Worm (Caenorhabditis elegans) whole organism, L1 larva: ENCODE results near the gene K11H12.9.

Experiments used
- F16B12.6 ChIP-seq: fragments of 150-350 bp; optimal IDR thresholded peaks from 2 replicates; lab custom pipeline; 2014; ENCODE audit warnings: missing biosample characterization, missing genetic modification characterization
- Y116A8C.19 ChIP-seq: sonication (generic microtip); optimal IDR thresholded peaks from 2 replicates; lab custom pipeline; 2016; ENCODE audit warnings: missing compliant biosample characterization, missing genetic modification characterization, borderline replicate concordance
- alr-1 ChIP-seq: fragments of 200-800 bp; sonication (Bioruptor generic); optimal IDR thresholded peaks from 2 replicates; lab custom pipeline; 2018; ENCODE audit warnings: borderline replicate concordance, mild to moderate bottlenecking, missing genetic modification characterization, missing compliant biosample characterization
- ama-1 ChIP-seq: fragments of 150-350 bp; optimal IDR thresholded peaks from 2 replicates; lab custom pipeline; 2014
- ceh-63 ChIP-seq: fragments of 200-800 bp; sonication (Bioruptor generic); optimal IDR thresholded peaks from 2 replicates; lab custom pipeline; 2018; ENCODE audit warnings: mild to moderate bottlenecking, missing genetic modification characterization, missing compliant biosample characterization
- ceh-8 ChIP-seq: fragments of 200-800 bp; sonication (Bioruptor generic); optimal IDR thresholded peaks from 2 replicates; lab custom pipeline; 2018; ENCODE audit warnings: mild to moderate bottlenecking, missing genetic modification characterization, moderate library complexity, missing compliant biosample characterization
- ceh-82 ChIP-seq, 3 experiments: fragments of 150-350 bp in 1 of 3; sonication (generic microtip) in 2 of 3; optimal IDR thresholded peaks; 2 replicates each; lab custom pipeline; 2014 to 2017; ENCODE audit warnings: missing biosample characterization in 3 of 3, missing genetic modification characterization in 3 of 3
- ceh-88 ChIP-seq: fragments of 200-800 bp; sonication (Bioruptor generic); IDR thresholded peaks from 2 replicates; pipeline ENCODE4 v1.3.6; 2022; ENCODE audit warnings: missing genetic modification characterization, missing compliant biosample characterization
- ces-1 ChIP-seq: fragments of 150-350 bp; optimal IDR thresholded peaks from 2 replicates; lab custom pipeline; 2014; ENCODE audit warnings: missing biosample characterization, missing genetic modification reagents, missing genetic modification characterization
- dpl-1 ChIP-seq, 3 experiments: fragments of 150-350 bp in 2 of 3; sonication (generic microtip) in 1 of 3; optimal IDR thresholded peaks; 2 replicates each; lab custom pipeline; 2014 to 2017; ENCODE audit warnings: missing biosample characterization in 3 of 3, missing genetic modification characterization in 3 of 3, missing genetic modification reagents in 3 of 3
- dsc-1 ChIP-seq: sonication (generic microtip); optimal IDR thresholded peaks from 2 replicates; lab custom pipeline; 2016; ENCODE audit warnings: mild to moderate bottlenecking, missing genetic modification characterization, missing compliant biosample characterization
- efl-1 ChIP-seq, 4 experiments: fragments of 150-350 bp; optimal IDR thresholded peaks in 3 of 4; peaks in 1 of 4; 1 replicate in 1 of 4; 2 replicates in 3 of 4; lab custom pipeline; 2014; ENCODE audit warnings: missing biosample characterization in 2 of 4, missing genetic modification characterization in 2 of 4, missing genetic modification reagents in 2 of 4
- efl-3 ChIP-seq: fragments of 200-800 bp; sonication (Bioruptor generic); optimal IDR thresholded peaks from 2 replicates; lab custom pipeline; 2018; ENCODE audit warnings: mild to moderate bottlenecking, missing genetic modification characterization, missing compliant biosample characterization
- egl-27 ChIP-seq, 2 experiments: fragments of 150-350 bp in 1 of 2; sonication (generic microtip); optimal IDR thresholded peaks; 3 replicates each; lab custom pipeline; 2017 to 2018; ENCODE audit warnings: missing biosample characterization in 2 of 2, missing genetic modification characterization in 2 of 2, missing genetic modification reagents in 2 of 2
- elt-2 ChIP-seq: sonication (generic microtip); optimal IDR thresholded peaks from 2 replicates; lab custom pipeline; 2016; ENCODE audit warnings: missing genetic modification characterization, mild to moderate bottlenecking, inconsistent platforms, missing compliant biosample characterization, missing genetic modification reagents
- fkh-10 ChIP-seq: sonication (generic microtip); optimal IDR thresholded peaks from 2 replicates; lab custom pipeline; 2017; ENCODE audit warnings: missing biosample characterization, missing genetic modification reagents, missing genetic modification characterization
- fos-1 ChIP-seq: fragments of 150-350 bp; optimal IDR thresholded peaks from 2 replicates; lab custom pipeline; 2014; ENCODE audit warnings: missing biosample characterization, missing genetic modification characterization
- grh-1 ChIP-seq: fragments of 200-800 bp; sonication (Bioruptor generic); IDR thresholded peaks from 2 replicates; pipeline ENCODE4 v1.3.6; 2022; ENCODE audit warnings: missing genetic modification reagents, missing genetic modification characterization, missing compliant biosample characterization
- hpl-2 ChIP-seq: fragments of 150-350 bp; optimal IDR thresholded peaks from 2 replicates; lab custom pipeline; 2014; ENCODE audit warnings: missing biosample characterization, missing genetic modification reagents, missing genetic modification characterization
- irx-1 ChIP-seq: sonication (generic microtip); optimal IDR thresholded peaks from 2 replicates; lab custom pipeline; 2016; ENCODE audit warnings: missing genetic modification characterization, missing compliant biosample characterization
- lin-13 ChIP-seq: fragments of 150-350 bp; optimal IDR thresholded peaks from 2 replicates; lab custom pipeline; 2014; ENCODE audit warnings: missing biosample characterization, missing genetic modification reagents, missing genetic modification characterization
- lin-14 ChIP-seq: fragments of 200-800 bp; sonication (Bioruptor generic); optimal IDR thresholded peaks from 2 replicates; lab custom pipeline; 2018; ENCODE audit warnings: mild to moderate bottlenecking, missing genetic modification characterization, moderate library complexity, missing compliant biosample characterization
- lin-39 ChIP-seq: fragments of 150-350 bp; optimal IDR thresholded peaks from 2 replicates; lab custom pipeline; 2014; ENCODE audit warnings: missing biosample characterization, missing genetic modification reagents, missing genetic modification characterization
- lir-3 ChIP-seq: sonication (generic microtip); optimal IDR thresholded peaks from 2 replicates; lab custom pipeline; 2016; ENCODE audit warnings: mild to moderate bottlenecking, missing genetic modification characterization, moderate library complexity, missing compliant biosample characterization; ENCODE audit not compliant: poor library complexity
- nhr-11 ChIP-seq: fragments of 150-350 bp; optimal IDR thresholded peaks from 2 replicates; lab custom pipeline; 2014; ENCODE audit warnings: missing biosample characterization, missing genetic modification characterization
- nhr-12 ChIP-seq: sonication (generic microtip); optimal IDR thresholded peaks from 2 replicates; lab custom pipeline; 2017; ENCODE audit warnings: missing biosample characterization, missing genetic modification characterization
- nhr-237 ChIP-seq: fragments of 150-350 bp; optimal IDR thresholded peaks from 2 replicates; lab custom pipeline; 2014; ENCODE audit warnings: missing biosample characterization, missing genetic modification characterization
- nhr-28 ChIP-seq: fragments of 150-350 bp; optimal IDR thresholded peaks from 2 replicates; lab custom pipeline; 2014; ENCODE audit warnings: missing biosample characterization, missing genetic modification characterization
- nhr-47 ChIP-seq: sonication (generic microtip); optimal IDR thresholded peaks from 2 replicates; lab custom pipeline; 2016; ENCODE audit warnings: mild to moderate bottlenecking, missing genetic modification characterization, moderate library complexity, missing compliant biosample characterization
- nhr-71 ChIP-seq: sonication (generic microtip); optimal IDR thresholded peaks from 2 replicates; lab custom pipeline; 2016; ENCODE audit warnings: mild to moderate bottlenecking, missing genetic modification characterization, moderate library complexity, missing compliant biosample characterization
- nhr-76 ChIP-seq: sonication (generic microtip); optimal IDR thresholded peaks from 2 replicates; lab custom pipeline; 2017; ENCODE audit warnings: missing biosample characterization, missing genetic modification characterization
- nhr-84 ChIP-seq: sonication (generic microtip); optimal IDR thresholded peaks from 2 replicates; lab custom pipeline; 2017; ENCODE audit warnings: missing biosample characterization, missing genetic modification characterization
- nhr-85 ChIP-seq: sonication (generic microtip); peaks from one replicate; lab custom pipeline; 2016; ENCODE audit warnings: missing genetic modification characterization, inconsistent platforms, missing compliant biosample characterization
- nhr-90 ChIP-seq: sonication (generic microtip); optimal IDR thresholded peaks from 2 replicates; lab custom pipeline; 2016; ENCODE audit warnings: mild to moderate bottlenecking, missing genetic modification characterization, missing compliant biosample characterization; ENCODE audit not compliant: poor library complexity
- pax-3 ChIP-seq: fragments of 200-800 bp; sonication (Bioruptor generic); optimal IDR thresholded peaks from 2 replicates; lab custom pipeline; 2018; ENCODE audit warnings: mild to moderate bottlenecking, missing genetic modification characterization, moderate library complexity, missing compliant biosample characterization
- pqm-1 ChIP-seq: sonication (generic microtip); optimal IDR thresholded peaks from 3 replicates; lab custom pipeline; 2017; ENCODE audit warnings: missing biosample characterization, missing genetic modification characterization
- snpc-4 ChIP-seq: fragments of 150-350 bp; optimal IDR thresholded peaks from 2 replicates; lab custom pipeline; 2014; ENCODE audit warnings: missing biosample characterization, missing genetic modification characterization
- sptf-1 ChIP-seq: fragments of 150-350 bp; optimal IDR thresholded peaks from 2 replicates; lab custom pipeline; 2014; ENCODE audit warnings: missing biosample characterization, missing genetic modification characterization
- tlp-1 ChIP-seq: fragments of 150-350 bp; optimal IDR thresholded peaks from 2 replicates; lab custom pipeline; 2014; ENCODE audit warnings: missing biosample characterization, missing genetic modification characterization
- unc-130 ChIP-seq: fragments of 150-350 bp; optimal IDR thresholded peaks from 2 replicates; lab custom pipeline; 2017; ENCODE audit warnings: missing biosample characterization, missing genetic modification characterization, inconsistent platforms
- unc-86 ChIP-seq: sonication (generic microtip); optimal IDR thresholded peaks from 2 replicates; lab custom pipeline; 2016; ENCODE audit warnings: missing genetic modification characterization, missing compliant biosample characterization
- unc-98 ChIP-seq: fragments of 200-800 bp; sonication (Bioruptor generic); IDR thresholded peaks from 2 replicates; pipeline ENCODE4 v1.3.6; 2022; ENCODE audit warnings: missing genetic modification characterization, missing compliant biosample characterization
- xbp-1 ChIP-seq: sonication (generic microtip); optimal IDR thresholded peaks from 2 replicates; lab custom pipeline; 2016; ENCODE audit warnings: missing genetic modification characterization, missing compliant biosample characterization
- zip-4 ChIP-seq: fragments of 200-800 bp; sonication (Bioruptor generic); optimal IDR thresholded peaks from 2 replicates; lab custom pipeline; 2018; ENCODE audit warnings: mild to moderate bottlenecking, missing genetic modification characterization, moderate library complexity, missing compliant biosample characterization
- ztf-4 ChIP-seq: fragments of 150-350 bp; optimal IDR thresholded peaks from 2 replicates; lab custom pipeline; 2014; ENCODE audit warnings: missing biosample characterization, missing genetic modification characterization

The K11H12.9 gene

DNA sequence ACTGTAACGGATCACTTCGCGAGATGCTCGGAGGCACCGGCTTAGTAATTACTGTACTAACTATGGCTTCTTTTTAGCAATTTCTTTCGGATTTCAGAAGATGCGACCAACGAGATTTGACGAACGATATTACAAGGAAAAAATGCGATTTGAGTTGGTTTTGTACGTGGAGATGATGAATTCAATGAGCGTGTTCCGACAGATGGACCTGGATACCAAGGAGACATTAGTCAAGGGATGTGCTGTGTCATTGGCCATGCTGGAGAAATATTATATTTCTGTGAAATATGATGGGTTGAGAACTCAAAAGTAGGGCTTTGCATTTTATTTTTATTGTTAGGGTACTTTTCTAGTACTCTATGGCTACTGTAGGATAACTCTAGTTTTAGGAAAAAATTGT is 18.9 kb upstream of the K11H12.9 start:
- TF ChIP-seq fkh-10 (GFP tag; lab: Kevin White, UChicago) (no peak), elt-2 (tag; lab: Kevin White, UChicago) (no peak), fos-1 (tag; lab: Kevin White, UChicago) (no peak), ceh-88 (GFP tag; lab: Robert Waterston, UW) (no peak), pqm-1 (tag; lab: Kevin White, UChicago) (no peak), lin-13 (GFP tag; lab: Kevin White, UChicago) (no peak), ama-1 (lab: Kevin White, UChicago) (no peak), nhr-85 (tag; lab: Kevin White, UChicago) (no peak), unc-86 (tag; lab: Kevin White, UChicago) (no peak), nhr-11 (tag; lab: Kevin White, UChicago) (no peak), ces-1 (no peak)

- TF ChIP-seq nhr-28 (no peak), tlp-1 (tag; lab: Kevin White, UChicago) (no peak), nhr-237 (tag; lab: Kevin White, UChicago) (no peak), pax-3 (no peak), nhr-71 (tag; lab: Kevin White, UChicago) (no peak), grh-1 (GFP tag; lab: Robert Waterston, UW) (no peak), nhr-85 (tag; lab: Kevin White, UChicago) (peak; percentile 29), lir-3 (tag; lab: Kevin White, UChicago) (no peak)
- TF ChIP-seq, all 84 proteins: peak for 1
These were observed 17.6 kb upstream of the K11H12.9 start for ce11 chrIV:631869-632268.

DNA sequence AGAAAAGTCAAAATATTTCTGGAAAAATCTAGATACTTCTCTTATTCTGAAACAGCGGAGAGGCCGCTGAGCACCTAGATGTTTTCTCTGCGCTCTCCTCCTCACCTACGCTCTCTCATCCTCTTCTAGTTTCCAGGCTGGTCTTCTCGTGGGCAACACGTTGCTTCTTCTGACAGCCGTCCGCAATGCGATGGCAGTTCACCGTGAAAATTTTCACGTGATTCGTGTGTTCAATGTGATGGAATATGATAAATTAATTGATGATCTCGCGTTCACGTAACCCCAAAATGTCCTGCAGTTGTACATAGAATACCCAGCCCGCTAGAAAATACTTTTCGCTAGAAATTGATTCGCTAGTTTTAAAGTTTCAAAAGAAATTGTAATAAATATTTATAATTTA is 15.9 kb upstream of the K11H12.9 start:
- TF ChIP-seq nhr-47 = no peak
- no peak for TF ChIP-seq alr-1
- no peak for TF ChIP-seq ama-1 (lab: Kevin White, UChicago)
- TF ChIP-seq fkh-10 (GFP tag; lab: Kevin White, UChicago) = no peak

DNA sequence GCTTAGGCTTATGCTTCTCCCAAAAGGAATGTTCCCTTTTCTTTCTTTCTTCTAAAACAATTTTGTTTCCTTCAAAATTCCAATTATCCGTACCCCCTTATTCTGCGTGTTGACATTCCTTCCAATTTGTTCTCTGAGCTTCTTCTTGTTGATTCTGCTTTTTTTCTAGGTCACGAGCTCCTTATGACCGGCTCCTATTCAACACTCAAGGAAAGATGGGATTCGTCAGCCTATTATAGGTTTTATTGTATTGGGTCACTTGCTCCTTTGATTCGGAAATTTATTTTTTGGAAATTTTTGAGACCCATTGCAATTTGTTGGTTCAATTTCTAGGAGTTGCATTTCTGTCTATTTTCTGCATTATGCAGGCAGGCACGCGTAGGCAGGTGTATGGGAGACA is 10.3 kb upstream of the K11H12.9 start:
- peak; percentile 59 for TF ChIP-seq pax-3
- no peak for TF ChIP-seq ceh-8 (GFP tag; lab: Kevin White, UChicago)
- TF ChIP-seq ceh-82 (tag; optimal IDR thresholded peaks at IDR 0.05; lab: Kevin White, UChicago) = no peak
- TF ChIP-seq nhr-71 (tag; lab: Kevin White, UChicago) = no peak
- no peak for TF ChIP-seq nhr-90 (tag; lab: Kevin White, UChicago)
- TF ChIP-seq dsc-1 (tag; lab: Kevin White, UChicago) = peak; percentile 33
- TF ChIP-seq lin-14 (GFP tag; lab: Kevin White, UChicago) = peak; percentile 18
- no peak for TF ChIP-seq efl-1 (optimal IDR thresholded peaks at IDR 0.05; lab: Kevin White, UChicago)
- TF ChIP-seq efl-1 (GFP tag; optimal IDR thresholded peaks at IDR 0.05 in 1 of 2; lab: Kevin White, UChicago) = no peak
- TF ChIP-seq irx-1 = no peak
- TF ChIP-seq nhr-11 (tag; lab: Kevin White, UChicago) = no peak
- no peak for TF ChIP-seq sptf-1 (tag; lab: Kevin White, UChicago)
- no peak for TF ChIP-seq fkh-10 (GFP tag; lab: Kevin White, UChicago)
- no peak for TF ChIP-seq dpl-1 (GFP tag; optimal IDR thresholded peaks at IDR 0.05; lab: Kevin White, UChicago)

ce11 chrIV:643481-643880 is 6.0 kb upstream of the K11H12.9 start:
- no peak for TF ChIP-seq unc-98 (GFP tag; lab: Robert Waterston, UW)
- peak; percentile 27 for TF ChIP-seq pax-3
- no peak for TF ChIP-seq efl-3 (GFP tag; lab: Kevin White, UChicago)
- no peak for TF ChIP-seq lir-3 (tag; lab: Kevin White, UChicago)
- no peak for TF ChIP-seq ceh-63
- TF ChIP-seq hpl-2 (GFP tag; lab: Kevin White, UChicago) = no peak
- no peak for TF ChIP-seq lin-39 (tag; lab: Kevin White, UChicago)
- no peak for TF ChIP-seq snpc-4
- no peak for TF ChIP-seq egl-27 (tag; optimal IDR thresholded peaks at IDR 0.05; lab: Kevin White, UChicago)
- TF ChIP-seq nhr-76 (tag; lab: Kevin White, UChicago) = no peak
- no peak for TF ChIP-seq alr-1
- TF ChIP-seq F16B12.6 (tag; lab: Kevin White, UChicago) = no peak
- no peak for TF ChIP-seq xbp-1 (tag; lab: Kevin White, UChicago)
- TF ChIP-seq Y116A8C.19 (tag; lab: Kevin White, UChicago) = no peak
- no peak for TF ChIP-seq zip-4 (GFP tag; lab: Kevin White, UChicago)
- no peak for TF ChIP-seq tlp-1 (tag; lab: Kevin White, UChicago)
- TF ChIP-seq ceh-88 (GFP tag; lab: Robert Waterston, UW) = no peak
- no peak for TF ChIP-seq nhr-12 (tag; lab: Kevin White, UChicago)
- TF ChIP-seq unc-130 (tag; lab: Kevin White, UChicago) = no peak
- no peak for TF ChIP-seq ztf-4 (tag; lab: Kevin White, UChicago)
- TF ChIP-seq nhr-84 (tag; lab: Kevin White, UChicago) = no peak
